Worm (Caenorhabditis elegans): ENCODE data around the gene K03B8.14.

The K03B8.14 gene

ce11 chrV:11412125-11412524 lies 21.8 kb downstream of the K03B8.14 start:
- TF ChIP-seq elt-2 (tag; optimal IDR thresholded peaks at IDR 0.05) (peak; percentile 72), C16A3.4 (tag; optimal IDR thresholded peaks at IDR 0.05) (peak; percentile 19), nhr-77 (tag; optimal IDR thresholded peaks at IDR 0.05) (peak; percentile 51), mdl-1 (tag; optimal IDR thresholded peaks at IDR 0.05) (peak in 1 of 2 experiments; percentile 59), sox-4 (tag; optimal IDR thresholded peaks at IDR 0.05) (no peak), C04F5.9 (tag; optimal IDR thresholded peaks at IDR 0.05) (no peak), xbp-1 (tag; optimal IDR thresholded peaks at IDR 0.05) (peak; percentile 6), snpc-4 (tag; optimal IDR thresholded peaks at IDR 0.05) (peak; percentile 32), irx-1 (tag; optimal IDR thresholded peaks at IDR 0.05) (no peak), fkh-4 (tag; optimal IDR thresholded peaks at IDR 0.05; ENCODE audit: borderline replicate concordance) (no peak), isw-1 (GFP tag; IDR thresholded peaks at IDR 0.05) (no peak), nhr-11 (tag; optimal IDR thresholded peaks at IDR 0.05) (no peak), skn-1 (tag; optimal IDR thresholded peaks at IDR 0.05) (peak; percentile 33), sup-37 (GFP tag; optimal IDR thresholded peaks at IDR 0.05) (peak; percentile 9), snu-23 (GFP tag; optimal IDR thresholded peaks at IDR 0.05) (peak; percentile 74), egl-27 (tag; optimal IDR thresholded peaks at IDR 0.05) (no peak), ceh-90 (tag; optimal IDR thresholded peaks at IDR 0.05) (no peak), ceh-88 (GFP tag; IDR thresholded peaks at IDR 0.05) (no peak), nhr-28 (tag; optimal IDR thresholded peaks at IDR 0.05) (no peak), rnt-1 (tag; optimal IDR thresholded peaks at IDR 0.05) (peak; percentile 71), hpl-2 (GFP tag; optimal IDR thresholded peaks at IDR 0.05) (no peak), ces-1 (GFP tag; optimal IDR thresholded peaks at IDR 0.05) (no peak), nhr-19 (GFP tag; conservative IDR thresholded peaks at IDR 0.05) (peak; percentile 73), pax-3 (tag; optimal IDR thresholded peaks at IDR 0.05) (no peak), ztf-11 (tag; optimal IDR thresholded peaks at IDR 0.05) (no peak), nhr-71 (tag; optimal IDR thresholded peaks at IDR 0.05) (peak; percentile 71), sptf-1 (tag; optimal IDR thresholded peaks at IDR 0.05) (no peak), elt-3 (tag; optimal IDR thresholded peaks at IDR 0.05) (peak in 2 of 6 experiments; percentile 19 to 23), vab-15 (tag; optimal IDR thresholded peaks at IDR 0.05) (no peak), nhr-85 (tag) (peak; percentile 78), nhr-12 (tag; optimal IDR thresholded peaks at IDR 0.05) (no peak), Y116A8C.19 (tag; optimal IDR thresholded peaks at IDR 0.05; ENCODE audit: borderline replicate concordance) (no peak), lsy-2 (tag; optimal IDR thresholded peaks at IDR 0.05) (no peak), lin-39 (tag; optimal IDR thresholded peaks at IDR 0.05) (no peak), lin-35 (GFP tag; optimal IDR thresholded peaks at IDR 0.05) (peak in 1 of 2 experiments; percentile 81), nhr-237 (tag; optimal IDR thresholded peaks at IDR 0.05) (no peak), lin-14 (GFP tag; optimal IDR thresholded peaks at IDR 0.05) (peak; percentile 68), nhr-76 (tag; optimal IDR thresholded peaks at IDR 0.05) (no peak), unc-98 (GFP tag; IDR thresholded peaks at IDR 0.05) (peak; percentile 43), mef-2 (tag; optimal IDR thresholded peaks at IDR 0.05) (no peak), swsn-7 (tag; optimal IDR thresholded peaks at IDR 0.05) (peak; percentile 42), nhr-20 (tag; optimal IDR thresholded peaks at IDR 0.05) (peak; percentile 72), efl-3 (GFP tag; optimal IDR thresholded peaks at IDR 0.05) (no peak), fos-1 (tag; optimal IDR thresholded peaks at IDR 0.05) (no peak), unc-130 (tag; optimal IDR thresholded peaks at IDR 0.05) (peak; percentile 41), dsc-1 (tag; optimal IDR thresholded peaks at IDR 0.05) (no peak), dpl-1 (GFP tag; optimal IDR thresholded peaks at IDR 0.05) (peak; percentile 16 to 31 (median 20)), efl-1 (optimal IDR thresholded peaks at IDR 0.05) (peak; percentile 11 to 46), efl-1 (GFP tag; optimal IDR thresholded peaks at IDR 0.05 in 1 of 2) (peak; percentile 23 to 93), nhr-90 (tag; optimal IDR thresholded peaks at IDR 0.05; ENCODE audit: poor library complexity) (peak; percentile 61), fkh-8 (tag; optimal IDR thresholded peaks at IDR 0.05) (no peak), ceh-82 (tag; optimal IDR thresholded peaks at IDR 0.05) (peak in 1 of 3 experiments; percentile 3), mab-9 (GFP tag; IDR thresholded peaks at IDR 0.05) (no peak), blmp-1 (tag; optimal IDR thresholded peaks at IDR 0.05) (no peak)
